Worm (Caenorhabditis elegans) whole organism, early embryonic: ENCODE data around the gene C37C3.18.

Experiments used
- ets-7 ChIP-seq: sonication (generic microtip); optimal IDR thresholded peaks from 2 replicates; lab custom pipeline; 2016; ENCODE audit warnings: missing genotype, missing genetic modification characterization, missing compliant biosample characterization
- hmbx-1 ChIP-seq: sonication (generic microtip); optimal IDR thresholded peaks from 2 replicates; lab custom pipeline; 2016; ENCODE audit warnings: mild to moderate bottlenecking, missing genetic modification characterization, missing compliant biosample characterization
- sea-1 ChIP-seq: fragments of 200-800 bp; sonication (Bioruptor generic); conservative IDR thresholded peaks from 2 replicates; pipeline ENCODE4 v1.3.6; 2022; ENCODE audit warnings: missing genetic modification characterization, missing compliant biosample characterization

C37C3.18 gene

DNA sequence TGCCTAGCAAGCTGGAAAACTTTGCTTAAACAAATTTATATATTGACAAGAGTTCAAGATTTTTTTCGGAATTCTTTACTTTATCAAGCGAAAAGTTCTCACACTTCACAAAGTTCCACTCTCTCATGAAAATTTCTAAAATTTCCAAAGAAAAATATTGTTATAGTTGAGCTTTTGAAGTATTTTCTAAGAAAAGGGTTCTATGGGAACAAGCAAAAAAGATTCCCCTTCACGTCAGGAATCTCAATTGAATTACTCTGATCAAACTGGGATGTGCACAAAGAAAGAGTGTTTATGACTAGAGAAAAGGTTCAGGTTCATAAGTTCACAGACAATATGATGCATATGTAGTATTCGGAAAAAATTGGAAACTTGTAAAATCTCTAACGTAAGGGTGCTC, 49.6 kb downstream of the C37C3.18 start:
- TF ChIP-seq hmbx-1 (no peak), ets-7 (tag; lab: Kevin White, UChicago) (no peak), sea-1 (GFP tag; lab: Robert Waterston, UW) (no peak)
